Worm (Caenorhabditis elegans) whole organism, L4/young adult: ENCODE results near the gene Y57G11C.42.

ENCODE experiments used
- W03F9.2 ChIP-seq: fragments of 150-350 bp; optimal IDR thresholded peaks from 2 replicates; lab custom pipeline; 2014; ENCODE audit warnings: missing biosample characterization, missing genetic modification characterization
- dao-5 ChIP-seq: sonication (generic microtip); optimal IDR thresholded peaks from 2 replicates; lab custom pipeline; 2016; ENCODE audit warnings: missing genotype, missing genetic modification characterization, moderate library complexity, missing compliant biosample characterization
- him-1 ChIP-seq: sonication (generic microtip); optimal IDR thresholded peaks from 2 replicates; lab custom pipeline; 2016; ENCODE audit warnings: missing genotype, missing genetic modification reagents, missing genetic modification characterization, missing compliant biosample characterization

ce11 chrIV:14769218-14769835 lies 41.0 kb downstream of the Y57G11C.42 start, which contains the start of gene Y57G11C.43:
- TF ChIP-seq dao-5 (tag; lab: Kevin White, UChicago) (no peak), him-1 (no peak), W03F9.2 (tag; lab: Kevin White, UChicago) (no peak)
